Fruit fly (Drosophila melanogaster): ENCODE measurements around the gene CG9133.

The CG9133 gene

DNA sequence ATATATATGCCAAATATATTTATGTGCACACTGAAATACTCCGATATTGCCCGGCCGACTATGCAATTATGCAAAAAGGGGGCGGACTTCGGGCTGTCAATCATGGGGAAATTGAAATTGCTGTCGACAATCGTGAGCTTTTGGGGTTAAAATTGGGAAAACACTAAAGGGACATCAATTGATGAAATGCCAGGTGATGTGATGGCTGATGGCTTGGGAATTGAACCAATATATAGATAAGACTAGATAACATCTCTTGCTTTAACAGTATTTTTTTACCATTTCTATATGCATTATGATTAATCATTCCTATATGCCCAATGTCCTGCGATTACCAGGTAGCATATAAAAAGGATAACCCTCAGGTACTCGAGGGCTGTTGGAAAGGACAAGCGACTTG, 26.1 kb downstream of the CG9133 start:
- no peak for TF ChIP-seq ovo (GFP tag; optimal IDR thresholded peaks at IDR 0.05)
- TF ChIP-seq CG5204 (GFP tag; optimal IDR thresholded peaks at IDR 0.05) = no peak
- TF ChIP-seq Hr96 (GFP tag; optimal IDR thresholded peaks at IDR 0.05) = no peak
- no peak for TF ChIP-seq cic (GFP tag; optimal IDR thresholded peaks at IDR 0.05)
- no peak for TF ChIP-seq Crg-1 (GFP tag; optimal IDR thresholded peaks at IDR 0.05)
- TF ChIP-seq tj (GFP tag; optimal IDR thresholded peaks at IDR 0.05) = no peak

DNA sequence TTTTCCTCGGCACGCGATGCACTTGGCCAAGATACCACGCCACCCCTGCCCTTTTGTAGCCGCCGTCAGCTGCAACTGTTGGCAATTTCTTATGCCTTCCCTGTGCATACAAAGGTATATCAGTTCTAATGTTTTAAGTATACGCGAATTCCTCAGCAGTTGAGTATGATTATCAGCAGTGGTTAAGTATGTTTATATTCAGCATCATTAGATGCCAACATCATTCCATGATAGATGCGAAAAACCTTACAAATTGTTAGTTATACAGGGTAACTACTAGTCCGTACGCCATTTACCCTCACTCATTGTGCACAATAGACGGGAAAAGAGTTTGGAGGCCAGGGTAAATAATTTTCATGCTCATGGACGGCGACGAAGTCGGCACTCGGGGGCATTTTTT, 27.9 kb downstream of the CG9133 start:
- TF ChIP-seq toe (GFP tag; optimal IDR thresholded peaks at IDR 0.05) (no peak), CG11617 (GFP tag; optimal IDR thresholded peaks at IDR 0.05) (no peak), CG1620 (GFP tag; optimal IDR thresholded peaks at IDR 0.05) (no peak), kay (GFP tag; ENCODE audit: borderline replicate concordance) (no peak), CG14711 (tag; optimal IDR thresholded peaks at IDR 0.05) (no peak), bab1 (GFP tag; optimal IDR thresholded peaks at IDR 0.05) (no peak), Clk (GFP tag; optimal IDR thresholded peaks at IDR 0.05) (no peak), CG5204 (GFP tag; optimal IDR thresholded peaks at IDR 0.05) (no peak), CG12768 (GFP tag; optimal IDR thresholded peaks at IDR 0.05) (no peak), tj (GFP tag; optimal IDR thresholded peaks at IDR 0.05) (no peak), Hr96 (GFP tag; optimal IDR thresholded peaks at IDR 0.05) (no peak), cnc (optimal IDR thresholded peaks at IDR 0.05) (no peak), Crg-1 (GFP tag; optimal IDR thresholded peaks at IDR 0.05) (no peak), CG33017 (tag; optimal IDR thresholded peaks at IDR 0.05) (no peak)

DNA sequence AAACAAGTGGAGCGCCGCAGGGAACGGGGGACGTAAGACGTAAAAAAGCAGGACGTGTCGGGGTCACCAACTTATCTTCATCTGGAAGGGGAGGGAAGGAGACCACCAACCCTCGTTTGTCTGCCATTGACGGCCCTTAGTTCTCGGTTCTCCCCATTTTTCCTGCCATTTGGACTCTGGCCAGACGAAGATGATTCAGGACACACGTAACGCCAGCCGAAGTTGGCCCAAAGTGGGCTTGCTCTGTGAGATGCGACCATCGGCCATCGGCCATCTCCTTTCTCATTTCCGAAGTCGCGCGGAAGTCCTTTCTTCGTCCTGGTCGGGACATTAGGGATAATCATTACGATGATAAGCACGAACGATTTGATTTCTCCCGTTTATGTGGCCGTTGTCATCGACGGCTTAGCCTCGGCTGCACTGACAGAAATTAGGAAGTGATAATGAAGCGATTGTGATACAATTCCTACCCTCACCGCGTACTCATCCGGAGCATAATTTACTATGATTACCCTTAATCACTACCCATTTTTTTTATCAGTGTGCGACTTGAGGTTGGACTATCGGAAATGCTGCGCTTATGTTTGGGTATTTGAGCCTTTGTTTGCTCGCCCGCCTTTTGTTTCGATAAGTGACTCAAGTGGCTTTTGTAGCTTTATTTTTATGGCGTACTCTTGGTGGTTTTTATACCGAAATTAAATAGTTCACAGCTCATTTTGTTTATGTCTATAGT, 29.2 kb downstream of the CG9133 start:
- TF ChIP-seq bab1 (GFP tag; optimal IDR thresholded peaks at IDR 0.05) (no peak), CG11617 (GFP tag; optimal IDR thresholded peaks at IDR 0.05) (no peak), CG14711 (tag; optimal IDR thresholded peaks at IDR 0.05) (no peak), Clk (GFP tag; optimal IDR thresholded peaks at IDR 0.05) (no peak), ovo (GFP tag; optimal IDR thresholded peaks at IDR 0.05) (no peak), Hr96 (GFP tag; optimal IDR thresholded peaks at IDR 0.05) (no peak), Crg-1 (GFP tag; optimal IDR thresholded peaks at IDR 0.05) (no peak), CG7045 (GFP tag; optimal IDR thresholded peaks at IDR 0.05) (no peak), pad (GFP tag; optimal IDR thresholded peaks at IDR 0.05) (no peak), Mnt (GFP tag; optimal IDR thresholded peaks at IDR 0.05) (no peak), CG5204 (GFP tag; optimal IDR thresholded peaks at IDR 0.05) (no peak)

dm6 chr3L:1294835-1295234, 43.0 kb downstream of the CG9133 start:
- TF ChIP-seq pad (GFP tag; optimal IDR thresholded peaks at IDR 0.05) (no peak), tj (GFP tag; optimal IDR thresholded peaks at IDR 0.05) (no peak), toe (GFP tag; optimal IDR thresholded peaks at IDR 0.05) (no peak), cic (GFP tag; optimal IDR thresholded peaks at IDR 0.05) (no peak)

DNA sequence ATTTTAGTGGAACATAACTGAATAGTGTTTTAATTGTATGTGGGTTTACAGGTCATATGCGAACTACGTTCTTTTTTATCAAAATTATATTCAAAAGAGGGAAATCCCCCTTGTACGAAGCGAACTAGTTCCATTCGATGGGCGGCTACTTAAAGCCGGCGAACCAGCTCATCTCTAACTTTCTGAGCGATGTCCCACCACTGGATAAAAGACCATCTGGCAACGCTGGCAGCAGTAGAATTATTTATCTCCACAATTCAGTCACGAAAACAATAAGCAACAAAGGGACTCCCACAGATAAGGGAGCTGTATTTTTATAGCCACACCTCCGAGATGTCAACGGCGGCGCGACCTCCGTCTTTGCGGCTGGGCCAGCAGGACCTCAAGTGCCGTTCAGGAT, 43.9 kb downstream of the CG9133 start, which contains the start of gene Rabex-5:
Gene Rabex-5 (plus strand): TSS at position 221 of the 400 bp plus-strand sequence.
- TF ChIP-seq Crg-1 (GFP tag; optimal IDR thresholded peaks at IDR 0.05) (no peak), CG33017 (tag; optimal IDR thresholded peaks at IDR 0.05) (no peak), CG1620 (GFP tag; optimal IDR thresholded peaks at IDR 0.05) (peak; percentile 49), CG11617 (GFP tag; optimal IDR thresholded peaks at IDR 0.05) (no peak), kay (GFP tag; ENCODE audit: borderline replicate concordance) (no peak), pad (GFP tag; optimal IDR thresholded peaks at IDR 0.05) (peak; percentile 2)

DNA sequence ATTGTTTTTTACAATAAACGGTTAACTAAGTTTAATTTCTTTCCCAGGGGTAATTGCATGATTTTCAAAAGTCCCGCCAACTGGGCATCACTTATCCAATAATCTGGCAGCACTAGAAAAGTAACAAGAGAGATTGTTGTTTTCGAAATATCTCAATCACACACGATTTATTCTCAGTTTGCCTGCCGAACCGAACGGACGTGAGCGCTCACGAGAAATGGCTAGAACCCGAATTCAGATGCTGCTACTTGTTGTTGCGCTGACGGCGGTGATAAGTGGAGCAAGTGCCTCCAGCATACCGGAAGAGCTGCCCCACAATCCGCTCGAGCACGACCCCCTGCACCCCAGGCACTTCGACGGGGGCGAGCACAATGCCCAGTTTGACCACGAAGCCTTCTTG, 46.7 kb downstream of the CG9133 start, which contains the start of gene scf:
Gene scf (plus strand): TSS at position 164 of the 400 bp plus-strand sequence.
- no peak for TF ChIP-seq CG14711 (tag; optimal IDR thresholded peaks at IDR 0.05)
- TF ChIP-seq Clk (GFP tag; optimal IDR thresholded peaks at IDR 0.05) = no peak
- peak; percentile 37 for TF ChIP-seq bab1 (GFP tag; optimal IDR thresholded peaks at IDR 0.05)
- TF ChIP-seq CG7101 (tag; optimal IDR thresholded peaks at IDR 0.05) = no peak

DNA sequence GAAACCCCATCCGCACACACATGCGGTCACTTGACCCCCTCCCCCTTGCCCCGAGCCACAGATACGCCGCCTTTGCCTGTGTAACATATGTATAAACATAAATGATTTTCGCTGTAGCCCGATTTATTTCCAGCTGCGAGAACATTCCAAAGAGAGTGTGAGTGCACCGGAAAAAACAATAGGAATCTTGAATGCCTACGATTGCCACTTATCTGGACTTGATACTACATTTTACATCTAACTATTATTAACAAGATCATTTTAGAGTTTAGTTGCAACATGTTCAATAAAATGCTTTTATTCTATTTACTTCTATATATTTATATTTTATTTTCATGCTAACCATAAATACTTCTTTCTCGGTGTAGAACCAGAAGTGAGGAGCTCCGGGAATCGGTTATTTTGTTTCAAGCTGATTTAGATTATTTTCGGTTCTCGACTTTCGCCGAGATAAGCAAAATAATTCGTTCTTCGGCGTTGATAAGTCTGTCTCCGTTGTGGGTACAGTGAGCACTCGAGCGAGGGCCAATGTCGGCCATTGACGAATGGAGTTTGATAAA, 48.3 kb downstream of the CG9133 start:
- TF ChIP-seq kay (GFP tag; ENCODE audit: borderline replicate concordance) (no peak), CG5204 (GFP tag; optimal IDR thresholded peaks at IDR 0.05) (no peak), CG14711 (tag; optimal IDR thresholded peaks at IDR 0.05) (peak; percentile 80), pad (GFP tag; optimal IDR thresholded peaks at IDR 0.05) (peak; percentile 67), CG7101 (tag; optimal IDR thresholded peaks at IDR 0.05) (peak; percentile 76), Crg-1 (GFP tag; optimal IDR thresholded peaks at IDR 0.05) (no peak), CG33017 (tag; optimal IDR thresholded peaks at IDR 0.05) (peak; percentile 52), tj (GFP tag; optimal IDR thresholded peaks at IDR 0.05) (peak; percentile 98), CG11617 (GFP tag; optimal IDR thresholded peaks at IDR 0.05) (peak; percentile 52), ovo (GFP tag; optimal IDR thresholded peaks at IDR 0.05) (no peak), CG7045 (GFP tag; optimal IDR thresholded peaks at IDR 0.05) (peak; percentile 44), toe (GFP tag; optimal IDR thresholded peaks at IDR 0.05) (no peak), bab1 (GFP tag; optimal IDR thresholded peaks at IDR 0.05) (peak; percentile 91), CG1620 (GFP tag; optimal IDR thresholded peaks at IDR 0.05) (no peak), CG12768 (GFP tag; optimal IDR thresholded peaks at IDR 0.05) (peak; percentile 3), Hr96 (GFP tag; optimal IDR thresholded peaks at IDR 0.05) (no peak), Mnt (GFP tag; optimal IDR thresholded peaks at IDR 0.05) (no peak), Clk (GFP tag; optimal IDR thresholded peaks at IDR 0.05) (no peak), cic (GFP tag; optimal IDR thresholded peaks at IDR 0.05) (no peak), cnc (optimal IDR thresholded peaks at IDR 0.05) (no peak)
